Worm (Caenorhabditis elegans) whole organism, mixed stage, embryonic: ENCODE data around the gene srj-38.

ENCODE experiments used
- elt-1 ChIP-seq: sonication (generic microtip); optimal IDR thresholded peaks from 2 replicates; lab custom pipeline; 2017; ENCODE audit warnings: missing genetic modification characterization, mild to moderate bottlenecking, missing compliant biosample characterization, antibody characterized with exemption, moderate library complexity, borderline replicate concordance; ENCODE audit not compliant: insufficient read depth
- lin-13 ChIP-seq: fragments of 150-350 bp; optimal IDR thresholded peaks from 2 replicates; lab custom pipeline; 2014; ENCODE audit warnings: missing biosample characterization, missing genetic modification characterization
- snpc-4 ChIP-seq: fragments of 150-350 bp; optimal IDR thresholded peaks from 2 replicates; lab custom pipeline; 2014; ENCODE audit warnings: missing biosample characterization, missing genetic modification characterization

DNA sequence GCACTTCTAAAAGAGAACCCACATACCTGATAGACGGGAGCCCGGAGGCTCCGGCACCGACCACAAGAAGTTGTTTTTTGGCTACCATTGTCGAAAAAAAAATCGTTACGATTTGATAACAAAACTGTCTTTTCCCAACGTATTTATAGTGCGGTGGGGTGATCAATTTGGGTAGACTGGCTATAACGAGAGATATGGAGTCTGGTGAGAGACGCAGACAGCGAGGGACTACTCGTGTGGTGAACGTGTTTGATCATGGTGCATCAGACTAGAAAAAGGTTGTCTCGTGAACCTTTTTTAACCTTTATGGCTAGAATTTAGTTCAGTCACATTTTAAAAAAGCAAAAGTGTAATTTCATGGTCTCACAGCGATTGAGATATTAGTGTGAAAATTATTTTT lies 19.2 kb upstream of the srj-38 start, which contains the start of gene fmo-5:
- TF ChIP-seq lin-13 (tag; lab: Kevin White, UChicago) (no peak), elt-1 (tag; lab: Kevin White, UChicago) (no peak), snpc-4 (tag; lab: Kevin White, UChicago) (no peak)
